Worm (Caenorhabditis elegans) whole organism, L2 larva: ENCODE results near the gene D2045.7.

Experiments
- ama-1 ChIP-seq: fragments of 150-350 bp; optimal IDR thresholded peaks from 2 replicates; lab custom pipeline; 2018; ENCODE audit warnings: inconsistent platforms
- egl-27 ChIP-seq: sonication (generic microtip); optimal IDR thresholded peaks from 3 replicates; lab custom pipeline; 2017; ENCODE audit warnings: missing biosample characterization, missing genetic modification reagents, missing genetic modification characterization
- elt-1 ChIP-seq: fragments of 150-350 bp; optimal IDR thresholded peaks from 2 replicates; lab custom pipeline; 2014; ENCODE audit warnings: missing biosample characterization, missing genetic modification characterization
- fos-1 ChIP-seq: fragments of 150-350 bp; optimal IDR thresholded peaks from 2 replicates; lab custom pipeline; 2014; ENCODE audit warnings: missing biosample characterization, missing genetic modification characterization
- lin-13 ChIP-seq: fragments of 150-350 bp; optimal IDR thresholded peaks from 2 replicates; lab custom pipeline; 2014; ENCODE audit warnings: missing biosample characterization, missing genetic modification reagents, missing genetic modification characterization
- mdl-1 ChIP-seq, 2 experiments: fragments of 150-350 bp in 1 of 2; sonication (generic microtip) in 1 of 2; optimal IDR thresholded peaks; 2 replicates each; lab custom pipeline; 2017; ENCODE audit warnings: missing biosample characterization in 2 of 2, missing genetic modification characterization in 2 of 2
- nhr-12 ChIP-seq: fragments of 150-350 bp; optimal IDR thresholded peaks from 2 replicates; lab custom pipeline; 2014; ENCODE audit warnings: missing biosample characterization, missing genetic modification characterization
- unc-39 ChIP-seq: fragments of 150-350 bp; optimal IDR thresholded peaks from 2 replicates; lab custom pipeline; 2014; ENCODE audit warnings: missing biosample characterization, missing genetic modification characterization

DNA sequence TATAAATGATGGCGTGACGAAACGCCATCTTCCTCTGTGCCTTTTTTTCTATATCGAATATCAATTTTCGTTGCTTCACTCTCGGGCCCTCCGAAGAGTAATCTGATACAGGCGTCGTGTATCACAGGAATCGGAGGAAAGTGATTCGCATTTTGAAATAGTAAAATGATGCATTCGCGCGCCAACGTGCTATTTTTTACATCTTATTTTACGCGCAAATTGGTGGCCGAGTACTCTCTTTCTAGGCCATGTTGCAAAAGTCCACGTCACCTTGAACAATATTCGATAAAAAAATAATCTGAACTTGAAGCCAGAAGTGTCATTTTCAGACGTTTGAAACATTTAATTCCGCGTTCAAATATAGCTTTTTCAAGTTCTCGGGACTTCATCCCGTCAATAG, 40.3 kb downstream of the D2045.7 start:
- TF ChIP-seq nhr-12 (tag; lab: Kevin White, UChicago) (no peak), lin-13 (GFP tag; lab: Kevin White, UChicago) (no peak), fos-1 (tag; lab: Kevin White, UChicago) (no peak), elt-1 (tag; lab: Kevin White, UChicago) (no peak), mdl-1 (tag; optimal IDR thresholded peaks at IDR 0.05; lab: Kevin White, UChicago) (no peak), egl-27 (tag; lab: Kevin White, UChicago) (no peak), ama-1 (no peak), unc-39 (no peak)
